Worm (Caenorhabditis elegans) whole organism, L4 larva: ENCODE results near the gene R07B7.6.

Source experiments
- F49E8.2 ChIP-seq: sonication (generic microtip); optimal IDR thresholded peaks from 2 replicates; lab custom pipeline; 2016; ENCODE audit warnings: missing compliant biosample characterization, mild to moderate bottlenecking, missing genetic modification characterization, borderline replicate concordance
- T20F7.1 ChIP-seq: fragments of 200-800 bp; sonication (Bioruptor generic); optimal IDR thresholded peaks from 2 replicates; lab custom pipeline; 2018; ENCODE audit warnings: mild to moderate bottlenecking, missing genetic modification characterization, missing compliant biosample characterization
- T26A8.4 ChIP-seq: fragments of 200-800 bp; sonication (Bioruptor generic); IDR thresholded peaks from 2 replicates; pipeline ENCODE4 v1.3.6; 2022; ENCODE audit warnings: missing genetic modification characterization, missing compliant biosample characterization
- ZK337.2 ChIP-seq: fragments of 200-800 bp; sonication (Bioruptor generic); IDR thresholded peaks from 2 replicates; pipeline ENCODE4 v1.3.6; 2022; ENCODE audit warnings: missing genetic modification reagents, missing genetic modification characterization, missing compliant biosample characterization
- aha-1 ChIP-seq: fragments of 150-350 bp; peaks from one replicate; lab custom pipeline; 2014; ENCODE audit warnings: missing biosample characterization, missing genetic modification characterization
- ama-1 ChIP-seq: fragments of 150-350 bp; optimal IDR thresholded peaks from 2 replicates; lab custom pipeline; 2014; ENCODE audit warnings: inconsistent platforms, mixed read lengths
- ceh-20 ChIP-seq: fragments of 200-800 bp; sonication (Bioruptor generic); IDR thresholded peaks from 2 replicates; pipeline ENCODE4 v1.3.6; 2022; ENCODE audit warnings: missing genetic modification reagents, missing genetic modification characterization, missing compliant biosample characterization
- ceh-32 ChIP-seq: sonication (generic microtip); optimal IDR thresholded peaks from 2 replicates; lab custom pipeline; 2016; ENCODE audit warnings: mild to moderate bottlenecking, missing genetic modification characterization, missing compliant biosample characterization; ENCODE audit not compliant: poor library complexity
- ceh-44 ChIP-seq: fragments of 200-800 bp; sonication (Bioruptor generic); IDR thresholded peaks from 2 replicates; pipeline ENCODE4 v1.3.6; 2022; ENCODE audit warnings: missing genetic modification reagents, missing genetic modification characterization, missing compliant biosample characterization
- cey-2 ChIP-seq: sonication (generic microtip); optimal IDR thresholded peaks from 3 replicates; lab custom pipeline; 2017; ENCODE audit warnings: missing genetic modification characterization, mild to moderate bottlenecking, missing compliant biosample characterization, antibody characterized with exemption, borderline replicate concordance; ENCODE audit not compliant: insufficient read depth
- daf-12 ChIP-seq: fragments of 150-350 bp; optimal IDR thresholded peaks from 2 replicates; lab custom pipeline; 2014; ENCODE audit warnings: missing biosample characterization, missing genetic modification reagents, missing genetic modification characterization
- daf-16 ChIP-seq, 3 experiments: sonication (generic microtip); optimal IDR thresholded peaks; 2 replicates each; lab custom pipeline; 2016 to 2017; ENCODE audit warnings: missing genetic modification characterization in 3 of 3, missing genetic modification reagents in 3 of 3, mild to moderate bottlenecking in 2 of 3, missing compliant biosample characterization in 2 of 3, missing biosample characterization in 1 of 3, moderate library complexity in 1 of 3
- dmd-6 ChIP-seq: fragments of 200-800 bp; sonication (Bioruptor generic); IDR thresholded peaks from 2 replicates; pipeline ENCODE4 v1.3.6; 2022; ENCODE audit warnings: missing genetic modification reagents, missing genetic modification characterization, missing compliant biosample characterization
- dmd-9 ChIP-seq: fragments of 200-800 bp; sonication (Bioruptor generic); IDR thresholded peaks from 2 replicates; pipeline ENCODE4 v1.3.6; 2022; ENCODE audit warnings: missing genetic modification reagents, missing genetic modification characterization, missing compliant biosample characterization
- dpl-1 ChIP-seq: fragments of 150-350 bp; optimal IDR thresholded peaks from 2 replicates; lab custom pipeline; 2014; ENCODE audit warnings: missing biosample characterization, missing genetic modification reagents, missing genetic modification characterization
- dve-1 ChIP-seq: sonication (generic microtip); optimal IDR thresholded peaks from 2 replicates; lab custom pipeline; 2017; ENCODE audit warnings: antibody characterized with exemption, mild to moderate bottlenecking, missing genetic modification characterization, missing compliant biosample characterization; ENCODE audit not compliant: insufficient read depth
- hlh-11 ChIP-seq: fragments of 200-800 bp; sonication (Bioruptor generic); optimal IDR thresholded peaks from 2 replicates; lab custom pipeline; 2018; ENCODE audit warnings: mild to moderate bottlenecking, missing genetic modification characterization, missing compliant biosample characterization
- hlh-30 ChIP-seq: sonication (generic microtip); optimal IDR thresholded peaks from 2 replicates; lab custom pipeline; 2017; ENCODE audit warnings: antibody characterized with exemption, mild to moderate bottlenecking, missing genetic modification characterization, missing compliant biosample characterization; ENCODE audit not compliant: insufficient read depth
- jun-1 ChIP-seq: fragments of 150-350 bp; optimal IDR thresholded peaks from 2 replicates; lab custom pipeline; 2014; ENCODE audit warnings: missing biosample characterization, missing genetic modification reagents, missing genetic modification characterization
- lin-13 ChIP-seq: fragments of 150-350 bp; optimal IDR thresholded peaks from 2 replicates; lab custom pipeline; 2014; ENCODE audit warnings: missing biosample characterization, missing genetic modification reagents, missing genetic modification characterization
- lin-29 ChIP-seq: fragments of 200-800 bp; sonication (Bioruptor generic); IDR thresholded peaks from 2 replicates; pipeline ENCODE4 v1.3.6; 2022; ENCODE audit warnings: missing genetic modification reagents, missing genetic modification characterization, missing compliant biosample characterization
- lin-38 ChIP-seq: fragments of 200-800 bp; sonication (Bioruptor generic); IDR thresholded peaks from 2 replicates; pipeline ENCODE4 v1.3.6; 2022; ENCODE audit warnings: missing genetic modification reagents, missing genetic modification characterization, missing compliant biosample characterization
- lir-3 ChIP-seq: sonication (generic microtip); optimal IDR thresholded peaks from 2 replicates; lab custom pipeline; 2016; ENCODE audit warnings: mild to moderate bottlenecking, missing genetic modification characterization, missing compliant biosample characterization
- lsy-2 ChIP-seq, 2 experiments: fragments of 150-350 bp in 1 of 2; sonication (generic microtip) in 1 of 2; optimal IDR thresholded peaks; 2 replicates each; lab custom pipeline; 2014 to 2017; ENCODE audit warnings: missing biosample characterization in 2 of 2, missing genetic modification characterization in 2 of 2
- madf-9 ChIP-seq: fragments of 200-800 bp; sonication (Bioruptor generic); conservative IDR thresholded peaks from 2 replicates; pipeline ENCODE4 v1.3.6; 2022; ENCODE audit warnings: missing genetic modification reagents, missing genetic modification characterization, missing compliant biosample characterization
- mdl-1 ChIP-seq, 2 experiments: fragments of 150-350 bp in 1 of 2; sonication (generic microtip) in 1 of 2; optimal IDR thresholded peaks; 2 replicates each; lab custom pipeline; 2014 to 2017; ENCODE audit warnings: missing biosample characterization in 2 of 2, missing genetic modification characterization in 2 of 2
- mdt-29 ChIP-seq: fragments of 200-800 bp; sonication (Bioruptor generic); IDR thresholded peaks from 2 replicates; pipeline ENCODE4 v1.3.6; 2022; ENCODE audit warnings: missing genetic modification reagents, missing genetic modification characterization, missing compliant biosample characterization
- mes-2 ChIP-seq: sonication (generic microtip); optimal IDR thresholded peaks from 2 replicates; lab custom pipeline; 2016; ENCODE audit warnings: missing genotype, mild to moderate bottlenecking, missing genetic modification characterization, missing compliant biosample characterization; ENCODE audit not compliant: poor library complexity, severe bottlenecking
- nhr-10 ChIP-seq: fragments of 150-350 bp; optimal IDR thresholded peaks from 2 replicates; lab custom pipeline; 2014; ENCODE audit warnings: missing biosample characterization, missing genetic modification characterization
- nhr-11 ChIP-seq: fragments of 150-350 bp; optimal IDR thresholded peaks from 2 replicates; lab custom pipeline; 2014; ENCODE audit warnings: missing biosample characterization, missing genetic modification characterization
- nhr-28 ChIP-seq: fragments of 150-350 bp; optimal IDR thresholded peaks from 2 replicates; lab custom pipeline; 2014; ENCODE audit warnings: missing biosample characterization, missing genetic modification characterization
- nhr-42 ChIP-seq: fragments of 200-800 bp; sonication (Bioruptor generic); IDR thresholded peaks from 2 replicates; pipeline ENCODE4 v1.3.6; 2022; ENCODE audit warnings: missing genetic modification characterization, missing compliant biosample characterization
- nhr-48 ChIP-seq: sonication (generic microtip); optimal IDR thresholded peaks from 2 replicates; lab custom pipeline; 2016; ENCODE audit warnings: mild to moderate bottlenecking, missing genetic modification characterization, missing compliant biosample characterization
- nhr-6 ChIP-seq: fragments of 150-350 bp; optimal IDR thresholded peaks from 2 replicates; lab custom pipeline; 2014; ENCODE audit warnings: missing biosample characterization, missing genetic modification characterization
- pha-4 ChIP-seq, 2 experiments: fragments of 150-350 bp in 1 of 2; fragments of 200-800 bp in 1 of 2; sonication (Bioruptor generic) in 1 of 2; IDR thresholded peaks in 1 of 2; optimal IDR thresholded peaks in 1 of 2; 2 replicates each; pipeline versions ENCODE4 v1.3.6 to Lab custom; 2014 to 2022; ENCODE audit warnings: missing genetic modification characterization in 2 of 2, missing genetic modification reagents in 2 of 2, missing biosample characterization in 1 of 2, missing compliant biosample characterization in 1 of 2
- pqm-1 ChIP-seq: sonication (generic microtip); optimal IDR thresholded peaks from 2 replicates; lab custom pipeline; 2017; ENCODE audit warnings: missing biosample characterization, missing genetic modification characterization
- rbr-2 ChIP-seq: sonication (generic microtip); optimal IDR thresholded peaks from 2 replicates; lab custom pipeline; 2016; ENCODE audit warnings: missing genotype, missing genetic modification characterization, missing compliant biosample characterization
- sdz-12 ChIP-seq: fragments of 200-800 bp; sonication (Bioruptor generic); optimal IDR thresholded peaks from 2 replicates; lab custom pipeline; 2018; ENCODE audit warnings: mild to moderate bottlenecking, missing genetic modification characterization, missing compliant biosample characterization
- set-16 ChIP-seq: fragments of 200-800 bp; sonication (Bioruptor generic); IDR thresholded peaks from 2 replicates; pipeline ENCODE4 v1.3.6; 2022; ENCODE audit warnings: missing genetic modification reagents, missing genetic modification characterization, missing compliant biosample characterization
- snpc-1.2 ChIP-seq: fragments of 200-800 bp; sonication (Bioruptor generic); IDR thresholded peaks from 2 replicates; pipeline ENCODE4 v1.3.6; 2022; ENCODE audit warnings: missing genetic modification reagents, missing genetic modification characterization, missing compliant biosample characterization
- tag-97 ChIP-seq: fragments of 200-800 bp; sonication (Bioruptor generic); IDR thresholded peaks from 2 replicates; pipeline ENCODE4 v1.3.6; 2022; ENCODE audit warnings: missing genetic modification characterization, missing compliant biosample characterization
- unc-39 ChIP-seq: sonication (generic microtip); optimal IDR thresholded peaks from 2 replicates; lab custom pipeline; 2017; ENCODE audit warnings: missing biosample characterization, missing genetic modification characterization
- unc-62 ChIP-seq, 3 experiments: fragments of 150-350 bp in 1 of 3; sonication (generic microtip); optimal IDR thresholded peaks in 2 of 3; peaks in 1 of 3; 1 replicate in 1 of 3; 2 replicates in 2 of 3; lab custom pipeline; 2014 to 2017; ENCODE audit warnings: missing biosample characterization in 3 of 3, missing genetic modification characterization in 3 of 3, missing genetic modification reagents in 3 of 3, missing genotype in 1 of 3
- zfp-3 ChIP-seq: fragments of 200-800 bp; sonication (Bioruptor generic); conservative IDR thresholded peaks from 2 replicates; pipeline ENCODE4 v1.3.6; 2022; ENCODE audit warnings: missing genetic modification reagents, missing genetic modification characterization, missing compliant biosample characterization
- zip-2 ChIP-seq: fragments of 150-350 bp; optimal IDR thresholded peaks from 2 replicates; lab custom pipeline; 2014; ENCODE audit warnings: missing biosample characterization, missing genetic modification characterization

Gene R07B7.6

DNA sequence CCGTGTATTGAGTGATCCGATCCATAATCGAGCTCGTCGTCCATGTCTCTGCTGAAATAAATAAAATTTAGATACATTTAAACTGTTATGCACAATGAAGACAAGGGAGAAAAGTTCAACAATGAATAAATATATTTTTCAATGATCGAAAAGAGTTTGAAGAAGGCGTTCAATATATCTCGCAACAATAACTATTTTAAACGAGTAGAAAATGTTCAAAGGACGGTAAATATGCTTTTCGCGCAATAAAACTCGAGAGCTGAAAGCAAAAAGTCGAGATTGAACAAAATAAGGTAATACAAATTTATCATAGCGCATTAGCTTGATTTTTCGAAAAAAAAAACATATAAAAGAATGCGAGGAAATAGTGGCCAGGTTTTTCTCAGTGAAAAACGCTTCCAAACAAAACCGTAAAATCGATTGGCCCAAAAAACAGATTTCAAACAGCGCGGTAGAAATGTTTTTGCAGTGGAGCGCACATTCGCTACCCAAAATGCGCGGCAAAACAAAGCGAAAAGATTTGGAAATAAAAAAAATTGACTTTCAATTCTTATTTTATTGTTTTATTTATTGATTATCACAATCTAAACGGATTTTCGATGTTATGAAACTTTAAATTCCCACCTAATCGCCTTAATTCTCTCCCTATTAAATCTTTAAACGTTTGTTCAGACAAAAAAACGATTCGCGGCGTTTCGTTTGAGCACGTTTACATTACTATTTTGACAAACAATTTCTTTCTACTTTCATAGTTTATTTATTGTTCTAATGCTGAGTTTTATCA is 33.8 kb downstream of the R07B7.6 start, which contains the start of the genes kup-1 and F10C2.4:
TSS of gene kup-1 (minus strand) at position 51 of the 784 bp plus-strand sequence.
TSS of gene F10C2.4 (plus strand) at position 734 of the 784 bp plus-strand sequence.
- no peak for TF ChIP-seq pqm-1 (tag; lab: Kevin White, UChicago)
- peak; percentile 91 for TF ChIP-seq dpl-1 (GFP tag; lab: Kevin White, UChicago)
- TF ChIP-seq lin-38 (GFP tag; lab: Robert Waterston, UW): peak; percentile 88
- peak; percentile 23 for TF ChIP-seq nhr-28 (tag; lab: Kevin White, UChicago)
- TF ChIP-seq zfp-3 (GFP tag; lab: Robert Waterston, UW): no peak
- peak; percentile 78 for TF ChIP-seq aha-1 (tag; lab: Kevin White, UChicago)
- peak; percentile 28 for TF ChIP-seq rbr-2 (tag; lab: Kevin White, UChicago)
- TF ChIP-seq T20F7.1: peak; percentile 60
- TF ChIP-seq snpc-1.2 (GFP tag; lab: Robert Waterston, UW): no peak
- TF ChIP-seq dmd-6 (GFP tag; lab: Robert Waterston, UW): no peak
- TF ChIP-seq set-16 (GFP tag; lab: Robert Waterston, UW): no peak
- TF ChIP-seq hlh-11 (tag; lab: Kevin White, UChicago): no peak
- TF ChIP-seq nhr-6 (tag; lab: Kevin White, UChicago): peak; percentile 88
- TF ChIP-seq ama-1 (lab: Kevin White, UChicago): no peak
- TF ChIP-seq daf-16 (GFP tag; optimal IDR thresholded peaks at IDR 0.05; lab: Kevin White, UChicago): no peak
- peak; percentile 17 for TF ChIP-seq daf-16 (tag; optimal IDR thresholded peaks at IDR 0.05; lab: Kevin White, UChicago)
- TF ChIP-seq jun-1: no peak
- peak; percentile 51 for TF ChIP-seq mes-2 (tag; lab: Kevin White, UChicago)
- no peak for TF ChIP-seq ZK337.2 (GFP tag; lab: Robert Waterston, UW)
- peak; percentile 16 for TF ChIP-seq nhr-11 (tag; lab: Kevin White, UChicago)

DNA sequence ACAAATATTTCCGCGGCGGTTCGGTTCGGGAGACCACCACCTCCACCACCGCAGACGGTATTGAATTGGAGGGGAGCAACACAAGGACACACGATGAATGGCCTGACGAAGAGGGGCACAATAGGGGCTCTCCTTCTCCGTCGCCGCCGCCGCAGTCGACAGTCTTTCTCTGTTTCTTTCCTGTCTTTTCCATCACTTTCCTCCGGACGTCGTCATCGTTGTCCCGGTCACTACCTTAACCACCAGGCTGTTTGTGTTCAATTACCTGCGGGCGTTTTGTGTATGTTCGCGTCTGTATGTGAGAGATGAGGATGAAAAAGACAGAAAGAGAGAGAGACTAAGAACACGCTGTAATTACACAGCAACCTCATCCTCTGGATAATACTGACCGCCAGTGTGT is 35.0 kb downstream of the R07B7.6 start:
- no peak for TF ChIP-seq ceh-44 (GFP tag; lab: Robert Waterston, UW)
- no peak for TF ChIP-seq lsy-2 (tag; optimal IDR thresholded peaks at IDR 0.05; lab: Kevin White, UChicago)
- no peak for TF ChIP-seq T26A8.4 (GFP tag; lab: Robert Waterston, UW)
- no peak for TF ChIP-seq dmd-9 (GFP tag; lab: Robert Waterston, UW)
- TF ChIP-seq tag-97 (GFP tag; lab: Robert Waterston, UW): no peak
- TF ChIP-seq ama-1 (lab: Kevin White, UChicago): no peak
- TF ChIP-seq daf-12: no peak
- TF ChIP-seq lir-3 (tag; lab: Kevin White, UChicago): no peak
- TF ChIP-seq ceh-32 (tag; lab: Kevin White, UChicago): no peak
- TF ChIP-seq nhr-10 (tag; lab: Kevin White, UChicago): no peak
- TF ChIP-seq sdz-12 (GFP tag; lab: Kevin White, UChicago): no peak
- TF ChIP-seq lin-29 (GFP tag; lab: Robert Waterston, UW): no peak
- TF ChIP-seq nhr-48: no peak
- TF ChIP-seq madf-9 (GFP tag; lab: Robert Waterston, UW): no peak
- no peak for TF ChIP-seq unc-39
- no peak for TF ChIP-seq zip-2
- peak in 1 of 2 experiments; percentile 90 for TF ChIP-seq unc-62 (GFP tag; optimal IDR thresholded peaks at IDR 0.05 in 1 of 2; lab: Kevin White, UChicago)
- no peak for TF ChIP-seq unc-62 (tag; optimal IDR thresholded peaks at IDR 0.05; lab: Kevin White, UChicago)
- TF ChIP-seq mdt-29 (GFP tag; lab: Robert Waterston, UW): no peak
- TF ChIP-seq nhr-6 (tag; lab: Kevin White, UChicago): peak; percentile 63
- no peak for TF ChIP-seq pha-4 (GFP tag; IDR thresholded peaks at IDR 0.05; lab: Robert Waterston, UW)
- TF ChIP-seq pha-4 (tag; optimal IDR thresholded peaks at IDR 0.05; lab: Kevin White, UChicago): peak; percentile 5
- no peak for TF ChIP-seq lin-13 (GFP tag; lab: Kevin White, UChicago)
- no peak for TF ChIP-seq ceh-20 (GFP tag; lab: Robert Waterston, UW)
- TF ChIP-seq aha-1 (tag; lab: Kevin White, UChicago): no peak
- TF ChIP-seq dve-1 (tag; lab: Kevin White, UChicago): no peak
- no peak for TF ChIP-seq mdl-1 (tag; optimal IDR thresholded peaks at IDR 0.05; lab: Kevin White, UChicago)
- no peak for TF ChIP-seq nhr-42 (GFP tag; lab: Robert Waterston, UW)
- no peak for TF ChIP-seq pqm-1 (tag; lab: Kevin White, UChicago)
- no peak for TF ChIP-seq hlh-30 (tag; lab: Kevin White, UChicago)
- TF ChIP-seq cey-2 (tag; lab: Kevin White, UChicago): no peak
- TF ChIP-seq daf-16 (GFP tag; optimal IDR thresholded peaks at IDR 0.05; lab: Kevin White, UChicago): no peak
- no peak for TF ChIP-seq daf-16 (tag; optimal IDR thresholded peaks at IDR 0.05; lab: Kevin White, UChicago)
- no peak for TF ChIP-seq F49E8.2 (tag; lab: Kevin White, UChicago)
- peak; percentile 19 for TF ChIP-seq hlh-11 (tag; lab: Kevin White, UChicago)
